Worm (Caenorhabditis elegans) whole organism, L1 larva: ENCODE measurements around the gene Y38E10A.33.

Source experiments
- C04F5.9 ChIP-seq: sonication (generic microtip); optimal IDR thresholded peaks from 2 replicates; lab custom pipeline; 2016; ENCODE audit warnings: missing genetic modification characterization, missing compliant biosample characterization
- C34B4.2 ChIP-seq: sonication (generic microtip); optimal IDR thresholded peaks from 2 replicates; lab custom pipeline; 2017; ENCODE audit warnings: mild to moderate bottlenecking, missing genetic modification characterization, missing compliant biosample characterization
- Y116A8C.19 ChIP-seq: sonication (generic microtip); optimal IDR thresholded peaks from 2 replicates; lab custom pipeline; 2016; ENCODE audit warnings: missing compliant biosample characterization, missing genetic modification characterization, borderline replicate concordance
- aly-2 ChIP-seq: fragments of 150-350 bp; optimal IDR thresholded peaks from 2 replicates; lab custom pipeline; 2014; ENCODE audit warnings: missing biosample characterization, missing genetic modification characterization
- ceh-8 ChIP-seq: fragments of 200-800 bp; sonication (Bioruptor generic); optimal IDR thresholded peaks from 2 replicates; lab custom pipeline; 2018; ENCODE audit warnings: mild to moderate bottlenecking, missing genetic modification characterization, moderate library complexity, missing compliant biosample characterization
- ceh-88 ChIP-seq: fragments of 200-800 bp; sonication (Bioruptor generic); IDR thresholded peaks from 2 replicates; pipeline ENCODE4 v1.3.6; 2022; ENCODE audit warnings: missing genetic modification characterization, missing compliant biosample characterization
- efl-1 ChIP-seq, 4 experiments: fragments of 150-350 bp; optimal IDR thresholded peaks in 3 of 4; peaks in 1 of 4; 1 replicate in 1 of 4; 2 replicates in 3 of 4; lab custom pipeline; 2014; ENCODE audit warnings: missing biosample characterization in 2 of 4, missing genetic modification characterization in 2 of 4, missing genetic modification reagents in 2 of 4
- elt-3 ChIP-seq, 6 experiments: fragments of 150-350 bp in 1 of 6; sonication (generic microtip); optimal IDR thresholded peaks; 2 replicates each; lab custom pipeline; 2017 to 2018; ENCODE audit warnings: missing biosample characterization in 6 of 6, missing genetic modification characterization in 6 of 6, inconsistent platforms in 1 of 6
- fkh-10 ChIP-seq: sonication (generic microtip); optimal IDR thresholded peaks from 2 replicates; lab custom pipeline; 2017; ENCODE audit warnings: missing biosample characterization, missing genetic modification reagents, missing genetic modification characterization
- fkh-8 ChIP-seq: sonication (generic microtip); optimal IDR thresholded peaks from 2 replicates; lab custom pipeline; 2016; ENCODE audit warnings: mild to moderate bottlenecking, missing genetic modification characterization, missing compliant biosample characterization
- grh-1 ChIP-seq: fragments of 200-800 bp; sonication (Bioruptor generic); IDR thresholded peaks from 2 replicates; pipeline ENCODE4 v1.3.6; 2022; ENCODE audit warnings: missing genetic modification reagents, missing genetic modification characterization, missing compliant biosample characterization
- hpl-2 ChIP-seq: fragments of 150-350 bp; optimal IDR thresholded peaks from 2 replicates; lab custom pipeline; 2014; ENCODE audit warnings: missing biosample characterization, missing genetic modification reagents, missing genetic modification characterization
- irx-1 ChIP-seq: sonication (generic microtip); optimal IDR thresholded peaks from 2 replicates; lab custom pipeline; 2016; ENCODE audit warnings: missing genetic modification characterization, missing compliant biosample characterization
- jun-1 ChIP-seq: fragments of 150-350 bp; optimal IDR thresholded peaks from 2 replicates; lab custom pipeline; 2014; ENCODE audit warnings: missing biosample characterization, missing genetic modification reagents, missing genetic modification characterization
- lin-15B ChIP-seq: fragments of 150-350 bp; sonication (generic microtip); optimal IDR thresholded peaks from 3 replicates; lab custom pipeline; 2014; ENCODE audit warnings: missing biosample characterization, missing genetic modification characterization
- lin-39 ChIP-seq: fragments of 150-350 bp; optimal IDR thresholded peaks from 2 replicates; lab custom pipeline; 2014; ENCODE audit warnings: missing biosample characterization, missing genetic modification reagents, missing genetic modification characterization
- mab-9 ChIP-seq: fragments of 200-800 bp; sonication (Bioruptor generic); IDR thresholded peaks from 2 replicates; pipeline ENCODE4 v1.3.6; 2022; ENCODE audit warnings: missing genetic modification reagents, missing genetic modification characterization, missing compliant biosample characterization
- mef-2 ChIP-seq: fragments of 150-350 bp; optimal IDR thresholded peaks from 2 replicates; lab custom pipeline; 2014; ENCODE audit warnings: missing biosample characterization, missing genetic modification characterization
- nhr-11 ChIP-seq: fragments of 150-350 bp; optimal IDR thresholded peaks from 2 replicates; lab custom pipeline; 2014; ENCODE audit warnings: missing biosample characterization, missing genetic modification characterization
- nhr-19 ChIP-seq: fragments of 200-800 bp; sonication (Bioruptor generic); conservative IDR thresholded peaks from 2 replicates; pipeline ENCODE4 v1.3.6; 2022; ENCODE audit warnings: missing genetic modification characterization, missing compliant biosample characterization
- nhr-28 ChIP-seq: fragments of 150-350 bp; optimal IDR thresholded peaks from 2 replicates; lab custom pipeline; 2014; ENCODE audit warnings: missing biosample characterization, missing genetic modification characterization
- nhr-47 ChIP-seq: sonication (generic microtip); optimal IDR thresholded peaks from 2 replicates; lab custom pipeline; 2016; ENCODE audit warnings: mild to moderate bottlenecking, missing genetic modification characterization, moderate library complexity, missing compliant biosample characterization
- nhr-84 ChIP-seq: sonication (generic microtip); optimal IDR thresholded peaks from 2 replicates; lab custom pipeline; 2017; ENCODE audit warnings: missing biosample characterization, missing genetic modification characterization
- nhr-85 ChIP-seq: sonication (generic microtip); peaks from one replicate; lab custom pipeline; 2016; ENCODE audit warnings: missing genetic modification characterization, inconsistent platforms, missing compliant biosample characterization
- nhr-90 ChIP-seq: sonication (generic microtip); optimal IDR thresholded peaks from 2 replicates; lab custom pipeline; 2016; ENCODE audit warnings: mild to moderate bottlenecking, missing genetic modification characterization, missing compliant biosample characterization; ENCODE audit not compliant: poor library complexity
- skn-1 ChIP-seq: fragments of 150-350 bp; optimal IDR thresholded peaks from 2 replicates; lab custom pipeline; 2014; ENCODE audit warnings: missing biosample characterization, missing genetic modification characterization
- snpc-4 ChIP-seq: fragments of 150-350 bp; optimal IDR thresholded peaks from 2 replicates; lab custom pipeline; 2014; ENCODE audit warnings: missing biosample characterization, missing genetic modification characterization
- tbx-2 ChIP-seq: sonication (generic microtip); optimal IDR thresholded peaks from 2 replicates; lab custom pipeline; 2016; ENCODE audit warnings: missing genetic modification characterization, missing compliant biosample characterization
- tlp-1 ChIP-seq: fragments of 150-350 bp; optimal IDR thresholded peaks from 2 replicates; lab custom pipeline; 2014; ENCODE audit warnings: missing biosample characterization, missing genetic modification characterization
- unc-130 ChIP-seq: fragments of 150-350 bp; optimal IDR thresholded peaks from 2 replicates; lab custom pipeline; 2017; ENCODE audit warnings: missing biosample characterization, missing genetic modification characterization, inconsistent platforms
- unc-86 ChIP-seq: sonication (generic microtip); optimal IDR thresholded peaks from 2 replicates; lab custom pipeline; 2016; ENCODE audit warnings: missing genetic modification characterization, missing compliant biosample characterization
- unc-98 ChIP-seq: fragments of 200-800 bp; sonication (Bioruptor generic); IDR thresholded peaks from 2 replicates; pipeline ENCODE4 v1.3.6; 2022; ENCODE audit warnings: missing genetic modification characterization, missing compliant biosample characterization
- vab-15 ChIP-seq: sonication (generic microtip); optimal IDR thresholded peaks from 2 replicates; lab custom pipeline; 2017; ENCODE audit warnings: missing genotype, mild to moderate bottlenecking, missing genetic modification characterization, missing compliant biosample characterization
- zag-1 ChIP-seq: fragments of 150-350 bp; optimal IDR thresholded peaks from 2 replicates; lab custom pipeline; 2014; ENCODE audit warnings: missing biosample characterization, missing genetic modification characterization
- ztf-4 ChIP-seq: fragments of 150-350 bp; optimal IDR thresholded peaks from 2 replicates; lab custom pipeline; 2014; ENCODE audit warnings: missing biosample characterization, missing genetic modification characterization

Y38E10A.33 gene

ce11 chrII:12677710-12677974, 1.8 kb downstream of the Y38E10A.33 start, which contains the start of gene Y38E10A.22:
Y38E10A.22 (minus strand) TSS chrII:12677810.
- TF ChIP-seq C04F5.9 (tag; lab: Kevin White, UChicago) = no peak
- TF ChIP-seq mef-2 (tag; lab: Kevin White, UChicago) = no peak
- TF ChIP-seq grh-1 = no peak
- no peak for TF ChIP-seq skn-1 (tag; lab: Kevin White, UChicago)
- TF ChIP-seq lin-15B (tag; lab: Kevin White, UChicago) = no peak
- no peak for TF ChIP-seq nhr-90 (tag; lab: Kevin White, UChicago)
- no peak for TF ChIP-seq nhr-28
- no peak for TF ChIP-seq lin-39
- TF ChIP-seq aly-2 = no peak

- TF ChIP-seq nhr-11 (tag; lab: Kevin White, UChicago) (no peak), efl-1 (optimal IDR thresholded peaks at IDR 0.05; lab: Kevin White, UChicago) (no peak), efl-1 (GFP tag; optimal IDR thresholded peaks at IDR 0.05 in 1 of 2; lab: Kevin White, UChicago) (peak in 1 of 2 experiments; percentile 92)
Measured at ce11 chrII:12673311-12673710, 6.1 kb downstream of the Y38E10A.33 start.

ce11 chrII:12672512-12672911, 6.9 kb downstream of the Y38E10A.33 start:
- TF ChIP-seq fkh-8 (peak; percentile 4), ceh-88 (no peak), efl-1 (optimal IDR thresholded peaks at IDR 0.05; lab: Kevin White, UChicago) (no peak), efl-1 (GFP tag; optimal IDR thresholded peaks at IDR 0.05 in 1 of 2; lab: Kevin White, UChicago) (peak in 1 of 2 experiments; percentile 27), grh-1 (no peak), nhr-19 (GFP tag; lab: Robert Waterston, UW) (0 out of 2 replicates have a peak, but pooled peaks have one; percentile 4), skn-1 (tag; lab: Kevin White, UChicago) (no peak)

- TF ChIP-seq nhr-85 (tag; lab: Kevin White, UChicago) = peak; percentile 66
- no peak for TF ChIP-seq Y116A8C.19
- no peak for TF ChIP-seq zag-1 (tag; lab: Kevin White, UChicago)
- TF ChIP-seq, all 84 proteins: peak for 1
Measured at ce11 chrII:12671892-12672291, 7.6 kb downstream of the Y38E10A.33 start.

DNA sequence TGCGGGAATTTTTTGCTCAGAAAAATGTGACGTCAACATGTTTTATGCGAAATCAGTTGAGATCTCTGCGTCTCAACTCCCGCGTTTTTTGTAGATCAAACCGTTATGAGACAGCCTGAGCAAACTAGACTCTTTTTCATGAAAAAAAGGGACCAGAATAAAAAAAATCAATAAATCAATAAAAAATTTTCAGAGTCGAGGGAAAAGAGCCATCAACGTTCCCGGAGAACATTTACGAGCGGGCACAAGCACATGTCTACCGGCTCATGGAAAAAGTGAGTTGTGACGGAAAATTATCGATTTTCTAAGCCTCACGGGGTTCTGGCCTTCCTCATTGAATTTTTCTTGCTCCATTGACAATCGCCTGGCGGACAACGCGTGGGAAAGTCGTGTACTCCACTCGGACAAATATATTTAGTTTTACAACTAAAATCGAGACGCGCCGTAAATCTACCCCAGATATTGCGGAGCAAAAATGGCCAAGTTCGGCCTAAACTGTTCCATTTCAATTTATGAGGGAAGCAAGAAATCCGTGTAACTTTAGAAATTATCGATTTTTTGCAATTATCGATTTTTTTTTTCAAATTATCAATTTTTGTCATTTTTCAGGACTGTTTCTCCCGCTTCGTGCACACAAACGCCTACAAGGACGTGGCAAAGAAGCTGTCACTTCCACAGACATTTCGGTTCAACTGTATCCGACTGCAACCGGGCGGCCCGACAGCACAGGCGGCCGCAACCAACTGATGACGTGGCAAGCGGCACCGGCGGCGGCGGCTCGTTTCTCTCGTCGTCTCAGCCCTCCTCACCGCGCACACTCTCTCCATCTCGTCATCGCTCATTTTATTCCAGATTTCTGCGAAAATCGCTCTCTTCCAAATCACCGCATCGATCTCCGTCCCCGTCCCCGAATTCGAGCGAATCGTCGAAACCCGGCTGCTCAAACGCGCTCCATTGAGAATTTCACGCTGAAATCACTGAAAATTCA, 8.3 kb downstream of the Y38E10A.33 start:
- TF ChIP-seq ztf-4 (tag; lab: Kevin White, UChicago) = no peak
- TF ChIP-seq jun-1 (tag; lab: Kevin White, UChicago) = no peak
- TF ChIP-seq tlp-1 (tag; lab: Kevin White, UChicago) = no peak
- no peak for TF ChIP-seq fkh-10 (GFP tag; lab: Kevin White, UChicago)
- TF ChIP-seq efl-1 (optimal IDR thresholded peaks at IDR 0.05; lab: Kevin White, UChicago) = no peak
- peak in 1 of 2 experiments; percentile 28 for TF ChIP-seq efl-1 (GFP tag; optimal IDR thresholded peaks at IDR 0.05 in 1 of 2; lab: Kevin White, UChicago)
- peak; percentile 40; the same call in 1 of the 2 replicates for TF ChIP-seq mab-9 (GFP tag; lab: Robert Waterston, UW)
- TF ChIP-seq nhr-47 (tag; lab: Kevin White, UChicago) = no peak
- TF ChIP-seq ceh-8 = no peak
- TF ChIP-seq zag-1 (tag; lab: Kevin White, UChicago) = no peak
- TF ChIP-seq snpc-4 = no peak
- TF ChIP-seq unc-130 (tag; lab: Kevin White, UChicago) = no peak
- TF ChIP-seq unc-86 (tag; lab: Kevin White, UChicago) = no peak
- no peak for TF ChIP-seq vab-15 (tag; lab: Kevin White, UChicago)
- TF ChIP-seq tbx-2 (tag; lab: Kevin White, UChicago) = no peak
- TF ChIP-seq irx-1 (tag; lab: Kevin White, UChicago) = no peak
- no peak for TF ChIP-seq C04F5.9 (tag; lab: Kevin White, UChicago)
- no peak for TF ChIP-seq nhr-90 (tag; lab: Kevin White, UChicago)
- TF ChIP-seq skn-1 (tag; lab: Kevin White, UChicago) = no peak

ce11 chrII:12669882-12670281, 9.6 kb downstream of the Y38E10A.33 start:
- TF ChIP-seq unc-86 (tag; lab: Kevin White, UChicago) = no peak
- no peak for TF ChIP-seq efl-1 (optimal IDR thresholded peaks at IDR 0.05; lab: Kevin White, UChicago)
- no peak for TF ChIP-seq efl-1 (GFP tag; optimal IDR thresholded peaks at IDR 0.05 in 1 of 2; lab: Kevin White, UChicago)
- no peak for TF ChIP-seq C34B4.2 (tag; lab: Kevin White, UChicago)
- TF ChIP-seq zag-1 (tag; lab: Kevin White, UChicago) = no peak
- TF ChIP-seq hpl-2 (GFP tag; lab: Kevin White, UChicago) = no peak
- no peak for TF ChIP-seq elt-3 (tag; optimal IDR thresholded peaks at IDR 0.05; lab: Kevin White, UChicago)
- TF ChIP-seq unc-98 (GFP tag; lab: Robert Waterston, UW) = no peak
- TF ChIP-seq nhr-84 (tag; lab: Kevin White, UChicago) = no peak
